Worm (Caenorhabditis elegans) whole organism, L1 larva: ENCODE measurements around the gene C34B4.3.
A peak's percentile ranks its signal among the peaks of the same experiment; 100 is the strongest.

Source experiments
- ama-1 ChIP-seq: fragments of 150-350 bp; optimal IDR thresholded peaks from 2 replicates; lab custom pipeline; 2014
- ceh-82 ChIP-seq, 3 experiments: fragments of 150-350 bp in 1 of 3; sonication (generic microtip) in 2 of 3; optimal IDR thresholded peaks; 2 replicates each; lab custom pipeline; 2014 to 2017; ENCODE audit warnings: missing biosample characterization in 3 of 3, missing genetic modification characterization in 3 of 3
- dpl-1 ChIP-seq, 3 experiments: fragments of 150-350 bp in 2 of 3; sonication (generic microtip) in 1 of 3; optimal IDR thresholded peaks; 2 replicates each; lab custom pipeline; 2014 to 2017; ENCODE audit warnings: missing biosample characterization in 3 of 3, missing genetic modification characterization in 3 of 3, missing genetic modification reagents in 3 of 3
- dsc-1 ChIP-seq: sonication (generic microtip); optimal IDR thresholded peaks from 2 replicates; lab custom pipeline; 2016; ENCODE audit warnings: mild to moderate bottlenecking, missing genetic modification characterization, missing compliant biosample characterization
- efl-1 ChIP-seq, 4 experiments: fragments of 150-350 bp; optimal IDR thresholded peaks in 3 of 4; peaks in 1 of 4; 1 replicate in 1 of 4; 2 replicates in 3 of 4; lab custom pipeline; 2014; ENCODE audit warnings: missing biosample characterization in 2 of 4, missing genetic modification characterization in 2 of 4, missing genetic modification reagents in 2 of 4
- egl-27 ChIP-seq, 2 experiments: fragments of 150-350 bp in 1 of 2; sonication (generic microtip); optimal IDR thresholded peaks; 3 replicates each; lab custom pipeline; 2017 to 2018; ENCODE audit warnings: missing biosample characterization in 2 of 2, missing genetic modification characterization in 2 of 2, missing genetic modification reagents in 2 of 2
- hlh-17 ChIP-seq: fragments of 200-800 bp; sonication (Bioruptor generic); optimal IDR thresholded peaks from 2 replicates; lab custom pipeline; 2018; ENCODE audit warnings: missing genetic modification characterization, mild to moderate bottlenecking, missing compliant biosample characterization, moderate library complexity, borderline replicate concordance
- irx-1 ChIP-seq: sonication (generic microtip); optimal IDR thresholded peaks from 2 replicates; lab custom pipeline; 2016; ENCODE audit warnings: missing genetic modification characterization, missing compliant biosample characterization
- jun-1 ChIP-seq: fragments of 150-350 bp; optimal IDR thresholded peaks from 2 replicates; lab custom pipeline; 2014; ENCODE audit warnings: missing biosample characterization, missing genetic modification reagents, missing genetic modification characterization
- lin-35 ChIP-seq, 2 experiments: fragments of 150-350 bp; optimal IDR thresholded peaks; 2 replicates each; lab custom pipeline; 2014; ENCODE audit warnings: missing biosample characterization in 2 of 2, missing genetic modification characterization in 2 of 2, missing genetic modification reagents in 2 of 2
- nhr-237 ChIP-seq: fragments of 150-350 bp; optimal IDR thresholded peaks from 2 replicates; lab custom pipeline; 2014; ENCODE audit warnings: missing biosample characterization, missing genetic modification characterization
- sox-4 ChIP-seq: sonication (generic microtip); optimal IDR thresholded peaks from 2 replicates; lab custom pipeline; 2016; ENCODE audit warnings: missing genetic modification characterization, missing compliant biosample characterization
- sptf-1 ChIP-seq: fragments of 150-350 bp; optimal IDR thresholded peaks from 2 replicates; lab custom pipeline; 2014; ENCODE audit warnings: missing biosample characterization, missing genetic modification characterization
- unc-62 ChIP-seq: fragments of 150-350 bp; optimal IDR thresholded peaks from 2 replicates; lab custom pipeline; 2014; ENCODE audit warnings: missing biosample characterization, missing genetic modification reagents, missing genetic modification characterization

DNA sequence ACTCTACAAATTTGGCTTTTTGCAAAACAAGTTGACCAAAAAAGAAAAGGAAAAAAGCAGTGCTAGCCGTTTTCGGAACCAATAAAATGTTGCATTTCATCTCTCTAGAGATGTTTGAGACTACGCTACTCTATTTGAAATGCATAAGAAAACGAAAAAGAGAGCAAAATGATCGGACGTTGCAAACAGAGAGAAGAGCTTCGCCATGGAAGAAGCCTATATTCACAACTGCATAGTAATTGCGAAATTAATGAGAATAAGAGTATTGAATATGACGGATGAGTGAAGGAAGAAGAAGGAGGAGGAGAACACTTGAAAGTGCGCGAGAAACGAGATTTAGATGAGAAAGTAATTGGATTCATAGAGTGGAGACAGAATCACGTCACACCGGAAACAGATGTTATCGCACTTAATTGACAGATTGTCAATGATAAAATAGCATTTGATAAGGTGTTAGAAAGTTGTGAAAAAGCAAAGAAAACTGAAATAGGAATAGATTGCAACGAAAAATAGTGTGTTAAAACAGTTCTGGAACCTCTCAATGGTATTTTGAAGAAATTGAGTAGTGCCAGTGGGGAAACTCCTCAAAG is 35.0 kb upstream of the C34B4.3 start:
- TF ChIP-seq sptf-1 (tag; lab: Kevin White, UChicago) (no peak), egl-27 (tag; optimal IDR thresholded peaks at IDR 0.05; lab: Kevin White, UChicago) (no peak), ceh-82 (tag; optimal IDR thresholded peaks at IDR 0.05; lab: Kevin White, UChicago) (peak in 1 of 3 experiments; percentile 10), efl-1 (optimal IDR thresholded peaks at IDR 0.05; lab: Kevin White, UChicago) (no peak), efl-1 (GFP tag; optimal IDR thresholded peaks at IDR 0.05 in 1 of 2; lab: Kevin White, UChicago) (peak in 1 of 2 experiments; percentile 6), unc-62 (GFP tag; lab: Kevin White, UChicago) (no peak), nhr-237 (tag; lab: Kevin White, UChicago) (no peak), hlh-17 (GFP tag; lab: Kevin White, UChicago) (no peak), lin-35 (GFP tag; optimal IDR thresholded peaks at IDR 0.05; lab: Kevin White, UChicago) (no peak), jun-1 (tag; lab: Kevin White, UChicago) (no peak), ama-1 (lab: Kevin White, UChicago) (no peak), irx-1 (tag; lab: Kevin White, UChicago) (no peak), dpl-1 (GFP tag; optimal IDR thresholded peaks at IDR 0.05; lab: Kevin White, UChicago) (no peak), dsc-1 (no peak), sox-4 (tag; lab: Kevin White, UChicago) (no peak)
